Worm (Caenorhabditis elegans): ENCODE data around the gene ZK863.1.

The ZK863.1 gene

DNA sequence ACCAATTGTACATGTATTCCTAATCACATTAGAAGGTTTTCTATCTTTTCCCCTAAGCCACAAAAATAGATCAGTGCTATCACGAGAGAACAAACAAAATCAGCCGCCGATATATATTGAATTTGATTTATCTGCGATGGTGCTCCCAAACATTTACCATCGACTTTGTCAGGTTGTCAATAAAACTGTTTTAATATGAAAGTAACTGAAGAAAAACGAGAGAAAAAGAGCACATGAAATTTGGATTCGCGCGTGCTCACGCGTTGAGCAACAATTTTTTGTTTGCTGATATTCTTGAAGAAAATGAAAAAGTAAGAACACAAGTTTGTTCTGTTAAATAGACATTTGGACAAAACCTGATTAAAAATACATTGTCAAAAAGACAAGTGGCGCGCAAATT, 18.8 kb upstream of the ZK863.1 start:
- TF ChIP-seq lin-54 (GFP tag; optimal IDR thresholded peaks at IDR 0.05), result no peak
- no peak for TF ChIP-seq efl-1 (GFP tag; optimal IDR thresholded peaks at IDR 0.05)

DNA sequence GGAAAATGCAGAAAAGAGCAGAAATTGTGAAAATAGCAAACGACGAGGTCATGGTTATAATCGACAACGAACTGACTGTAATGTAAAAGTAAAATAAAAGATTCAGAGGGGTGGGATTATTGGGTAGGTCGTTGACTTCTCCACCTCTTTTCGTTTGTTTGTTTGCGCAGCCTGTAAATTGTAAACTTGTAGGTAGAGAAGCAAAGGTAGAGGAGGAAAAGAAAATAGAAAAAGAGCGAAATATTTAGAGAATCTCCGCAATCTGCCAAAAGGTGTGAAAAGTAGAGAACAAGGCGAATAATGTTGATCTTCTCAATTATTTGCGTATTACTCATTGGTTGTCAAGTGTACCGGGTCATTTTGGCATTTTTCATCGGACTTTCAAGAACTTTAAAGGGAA, 17.3 kb upstream of the ZK863.1 start, which contains the start of gene ZK863.8:
Gene ZK863.8, minus strand, starts transcription at position 173 of the 400 bp plus-strand sequence.
- TF ChIP-seq dox-1 (GFP tag; IDR thresholded peaks at IDR 0.05) (no peak), lag-1 (GFP tag; IDR thresholded peaks at IDR 0.05) (no peak), B0336.3 (GFP tag; IDR thresholded peaks at IDR 0.05) (no peak), lin-54 (GFP tag; optimal IDR thresholded peaks at IDR 0.05) (no peak), C17E4.6 (GFP tag; IDR thresholded peaks at IDR 0.05) (no peak), F10E7.11 (tag; optimal IDR thresholded peaks at IDR 0.05) (no peak), bed-1 (GFP tag; IDR thresholded peaks at IDR 0.05) (no peak), zfh-2 (GFP tag; conservative IDR thresholded peaks at IDR 0.05) (no peak)

DNA sequence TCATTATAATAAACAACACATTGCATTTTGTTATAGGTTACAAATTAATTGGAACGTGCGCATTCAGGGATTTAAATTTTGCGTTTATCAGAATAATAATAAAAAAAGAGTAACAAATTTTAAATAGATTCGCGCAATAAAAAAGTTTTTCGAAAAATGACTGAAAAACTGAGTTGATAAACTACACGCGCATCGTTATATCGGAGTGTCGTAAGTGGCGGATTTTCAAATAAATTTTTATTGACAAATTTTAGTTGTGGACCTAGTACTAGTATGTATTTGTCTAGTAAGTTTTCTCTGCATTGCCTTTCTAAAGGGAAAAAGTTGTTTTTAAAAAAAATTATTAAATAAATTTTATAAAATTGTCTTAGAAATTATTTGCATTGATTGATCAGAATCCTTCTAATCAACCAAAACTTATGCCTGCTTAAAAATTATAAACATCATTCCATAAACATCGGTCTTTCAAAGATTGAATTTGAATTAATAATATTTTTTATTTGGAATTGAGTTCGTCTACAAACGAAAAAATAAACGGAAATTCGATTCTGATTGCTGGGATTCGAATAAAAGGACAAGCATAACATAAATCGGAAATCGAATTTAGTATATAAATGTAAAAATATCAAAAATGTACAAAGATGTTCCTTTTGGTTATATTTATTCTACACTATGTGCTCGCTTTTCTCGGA, 14.4 kb upstream of the ZK863.1 start, which contains the start of gene srd-4:
Gene srd-4, plus strand, starts transcription at position 642 of the 692 bp plus-strand sequence.
- TF ChIP-seq lin-54 (GFP tag; optimal IDR thresholded peaks at IDR 0.05), result peak; percentile 81
- TF ChIP-seq let-526 (GFP tag; IDR thresholded peaks at IDR 0.05), result no peak
- no peak for TF ChIP-seq F23B12.7 (tag; optimal IDR thresholded peaks at IDR 0.05; ENCODE audit: insufficient read depth)
- peak; percentile 47 for TF ChIP-seq efl-1 (GFP tag; optimal IDR thresholded peaks at IDR 0.05)
- TF ChIP-seq F49E8.2 (tag; optimal IDR thresholded peaks at IDR 0.05; ENCODE audit: insufficient read depth), result no peak
- TF ChIP-seq F22D6.2 (tag; optimal IDR thresholded peaks at IDR 0.05), result no peak
- no peak for TF ChIP-seq madf-10 (tag; optimal IDR thresholded peaks at IDR 0.05)
- no peak for TF ChIP-seq mel-28 (tag; optimal IDR thresholded peaks at IDR 0.05; ENCODE audit: borderline replicate concordance)
- TF ChIP-seq lin-26 (GFP tag; IDR thresholded peaks at IDR 0.05), result no peak
- TF ChIP-seq lag-1 (GFP tag; IDR thresholded peaks at IDR 0.05), result no peak
- TF ChIP-seq tlf-1 (GFP tag; optimal IDR thresholded peaks at IDR 0.05), result no peak
- TF ChIP-seq ama-1 (optimal IDR thresholded peaks at IDR 0.05), result no peak
- no peak for TF ChIP-seq ama-1 (GFP tag; optimal IDR thresholded peaks at IDR 0.05)
- no peak for TF ChIP-seq bed-2 (GFP tag; IDR thresholded peaks at IDR 0.05)
- no peak for TF ChIP-seq ztf-18 (tag; optimal IDR thresholded peaks at IDR 0.05)
- TF ChIP-seq nhr-179 (tag; optimal IDR thresholded peaks at IDR 0.05), result no peak
- TF ChIP-seq Y56A3A.18 (GFP tag; IDR thresholded peaks at IDR 0.05), result no peak
- no peak for TF ChIP-seq nfya-2 (GFP tag; IDR thresholded peaks at IDR 0.05)
- no peak for TF ChIP-seq F57C9.4 (tag; optimal IDR thresholded peaks at IDR 0.05)
- peak; percentile 90 for TF ChIP-seq attf-3 (GFP tag; conservative IDR thresholded peaks at IDR 0.05)
- TF ChIP-seq egl-18 (GFP tag; IDR thresholded peaks at IDR 0.05), result no peak
- no peak for TF ChIP-seq hlh-26 (GFP tag; conservative IDR thresholded peaks at IDR 0.05)
- no peak for TF ChIP-seq nhr-90 (tag; optimal IDR thresholded peaks at IDR 0.05)
- no peak for TF ChIP-seq mcd-1 (GFP tag; IDR thresholded peaks at IDR 0.05)
- TF ChIP-seq hmg-1.2 (GFP tag; IDR thresholded peaks at IDR 0.05), result no peak
- TF ChIP-seq zim-3 (tag; optimal IDR thresholded peaks at IDR 0.05), result no peak
- TF ChIP-seq dpl-1 (GFP tag; optimal IDR thresholded peaks at IDR 0.05), result peak; percentile 34
- TF ChIP-seq C17E4.6 (GFP tag; IDR thresholded peaks at IDR 0.05), result no peak
- no peak for TF ChIP-seq hsf-1 (GFP tag; IDR thresholded peaks at IDR 0.05)
- TF ChIP-seq madf-8 (GFP tag; conservative IDR thresholded peaks at IDR 0.05), result no peak
- no peak for TF ChIP-seq snpc-3.4 (tag; optimal IDR thresholded peaks at IDR 0.05)
- no peak for TF ChIP-seq ZK185.1 (tag; optimal IDR thresholded peaks at IDR 0.05; ENCODE audit: poor library complexity, severe bottlenecking)
- no peak for TF ChIP-seq rec-8 (tag; optimal IDR thresholded peaks at IDR 0.05)
- no peak for TF ChIP-seq ztf-25 (GFP tag; IDR thresholded peaks at IDR 0.05)
- no peak for TF ChIP-seq die-1 (tag; optimal IDR thresholded peaks at IDR 0.05)
- peak in 1 of 3 experiments; percentile 55 for TF ChIP-seq lin-35 (GFP tag; optimal IDR thresholded peaks at IDR 0.05)
- TF ChIP-seq ztf-26 (tag; optimal IDR thresholded peaks at IDR 0.05), result no peak
- no peak for TF ChIP-seq T07F8.4 (tag; optimal IDR thresholded peaks at IDR 0.05)
- TF ChIP-seq ceh-40 (GFP tag; IDR thresholded peaks at IDR 0.05), result no peak

All from whole organism, young adult.